Worm (Caenorhabditis elegans) whole organism, L4 larva: ENCODE results near the gene W03B1.3.

Source experiments
- aly-2 ChIP-seq: sonication (generic microtip); optimal IDR thresholded peaks from 2 replicates; lab custom pipeline; 2018; ENCODE audit warnings: missing biosample characterization, missing genetic modification characterization
- ceh-82 ChIP-seq: sonication (generic microtip); optimal IDR thresholded peaks from 2 replicates; lab custom pipeline; 2017; ENCODE audit warnings: missing biosample characterization, missing genetic modification characterization
- fos-1 ChIP-seq: fragments of 150-350 bp; optimal IDR thresholded peaks from 2 replicates; lab custom pipeline; 2014; ENCODE audit warnings: missing biosample characterization, missing genetic modification characterization
- madf-9 ChIP-seq: fragments of 200-800 bp; sonication (Bioruptor generic); conservative IDR thresholded peaks from 2 replicates; pipeline ENCODE4 v1.3.6; 2022; ENCODE audit warnings: missing genetic modification reagents, missing genetic modification characterization, missing compliant biosample characterization
- nhr-28 ChIP-seq: fragments of 150-350 bp; optimal IDR thresholded peaks from 2 replicates; lab custom pipeline; 2014; ENCODE audit warnings: missing biosample characterization, missing genetic modification characterization
- nhr-6 ChIP-seq: fragments of 150-350 bp; optimal IDR thresholded peaks from 2 replicates; lab custom pipeline; 2014; ENCODE audit warnings: missing biosample characterization, missing genetic modification characterization
- nhr-76 ChIP-seq: fragments of 150-350 bp; optimal IDR thresholded peaks from 2 replicates; lab custom pipeline; 2014; ENCODE audit warnings: missing biosample characterization, missing genetic modification characterization
- snpc-4 ChIP-seq: fragments of 150-350 bp; optimal IDR thresholded peaks from 2 replicates; lab custom pipeline; 2014; ENCODE audit warnings: missing biosample characterization, missing genetic modification characterization

DNA sequence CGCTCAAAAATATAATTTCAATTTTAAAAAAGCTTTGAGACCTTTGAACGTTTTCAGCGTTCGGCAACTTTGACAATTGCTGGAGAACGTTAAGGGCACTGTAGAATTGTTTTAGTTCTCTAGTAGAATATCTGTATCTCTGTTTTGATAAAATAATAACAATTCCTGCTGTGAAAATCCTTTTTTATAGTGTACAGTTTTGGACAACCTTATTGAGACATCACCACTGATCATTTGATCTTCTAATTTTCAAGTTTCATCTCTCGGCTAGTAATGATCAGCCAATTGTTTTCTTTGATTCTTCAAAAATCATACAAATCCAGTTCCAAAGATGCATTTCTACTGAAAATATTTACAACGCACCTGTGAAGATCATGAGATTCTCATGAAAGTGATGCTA, 43.5 kb downstream of the W03B1.3 start, which contains the start of gene F15E6.10:
- no peak for TF ChIP-seq ceh-82 (tag; lab: Kevin White, UChicago)
- no peak for TF ChIP-seq fos-1 (tag; lab: Kevin White, UChicago)
- TF ChIP-seq nhr-76 (tag; lab: Kevin White, UChicago) = no peak
- no peak for TF ChIP-seq madf-9 (GFP tag; lab: Robert Waterston, UW)
- no peak for TF ChIP-seq nhr-6 (tag; lab: Kevin White, UChicago)
- no peak for TF ChIP-seq nhr-28 (tag; lab: Kevin White, UChicago)
- no peak for TF ChIP-seq snpc-4 (tag; lab: Kevin White, UChicago)
- TF ChIP-seq aly-2 (tag; lab: Kevin White, UChicago) = no peak
